Fruit fly (Drosophila melanogaster) whole organism, embryonic: ENCODE results near the gene CG12253.

ENCODE experiments used
- CG12104 ChIP-seq: fragments of 200-800 bp; sonication (Bioruptor generic); optimal IDR thresholded peaks from 3 replicates; lab custom pipeline; 2016; ENCODE audit warnings: missing biosample characterization, missing genetic modification characterization
- CG12659 ChIP-seq: fragments of 200-800 bp; sonication (Bioruptor generic); optimal IDR thresholded peaks from 3 replicates; lab custom pipeline; 2017; ENCODE audit warnings: mild to moderate bottlenecking, missing biosample characterization, missing genetic modification reagents, missing genetic modification characterization
- CG43689 ChIP-seq: fragments of 200-800 bp; sonication (Bioruptor generic); IDR thresholded peaks from 2 replicates; pipeline ENCODE4 v1.3.6; 2022; ENCODE audit warnings: missing biosample characterization, missing genetic modification characterization
- CG4820 ChIP-seq: fragments of 200-800 bp; sonication (Bioruptor generic); optimal IDR thresholded peaks from 3 replicates; lab custom pipeline; 2016; ENCODE audit warnings: missing biosample characterization, missing genetic modification characterization
- Gsc ChIP-seq: fragments of 200-800 bp; sonication (Bioruptor generic); IDR thresholded peaks from 2 replicates; pipeline ENCODE4 v1.3.6; 2022; ENCODE audit warnings: missing biosample characterization, missing genetic modification characterization
- Hr39 ChIP-seq: fragments of >200 bp; optimal IDR thresholded peaks from 2 replicates; lab custom pipeline; 2017
- Neu2 ChIP-seq: fragments of 200-800 bp; sonication (Bioruptor generic); optimal IDR thresholded peaks from 3 replicates; lab custom pipeline; 2016; ENCODE audit warnings: missing biosample characterization, missing genetic modification characterization, borderline replicate concordance
- chm ChIP-seq: fragments of 200-800 bp; sonication (Bioruptor generic); IDR thresholded peaks from 2 replicates; pipeline ENCODE4 v1.3.6; 2022; ENCODE audit warnings: missing biosample characterization, missing genetic modification characterization
- insv ChIP-seq, 2 experiments: fragments of 200-800 bp; sonication (Bioruptor generic); optimal IDR thresholded peaks; 3 replicates each; lab custom pipeline; 2016 to 2018; ENCODE audit warnings: missing biosample characterization in 2 of 2, missing genetic modification characterization in 2 of 2
- trh ChIP-seq: fragments of 200-800 bp; sonication (Bioruptor generic); optimal IDR thresholded peaks from 2 replicates; lab custom pipeline; 2016; ENCODE audit warnings: missing biosample characterization, missing genetic modification characterization
- usp ChIP-seq: fragments of >200 bp; optimal IDR thresholded peaks from 2 replicates; lab custom pipeline; 2017; ENCODE audit warnings: missing biosample characterization, missing genetic modification characterization

dm6 chr2L:10989162-10989561, 1.6 kb downstream of the CG12253 start, which contains the start of gene TTLL4A:
- no peak for TF ChIP-seq CG12659 (GFP tag; lab: Kevin White, UChicago)
- TF ChIP-seq CG12104 (GFP tag; lab: Kevin White, UChicago): no peak
- no peak for TF ChIP-seq insv (GFP tag; optimal IDR thresholded peaks at IDR 0.05; lab: Kevin White, UChicago)
- TF ChIP-seq CG4820 (GFP tag; lab: Kevin White, UChicago): no peak
- no peak for TF ChIP-seq Hr39
- TF ChIP-seq chm (GFP tag; lab: Robert Waterston, UW): no peak
- no peak for TF ChIP-seq Neu2 (GFP tag; lab: Kevin White, UChicago)
- TF ChIP-seq CG43689 (GFP tag; lab: Robert Waterston, UW): no peak
- TF ChIP-seq trh (GFP tag; lab: Kevin White, UChicago): no peak
- no peak for TF ChIP-seq usp (GFP tag; lab: Kevin White, UChicago)
- TF ChIP-seq Gsc (GFP tag; lab: Robert Waterston, UW): no peak
